Worm (Caenorhabditis elegans) whole organism, L3 larva: ENCODE data around the gene aak-1.

Experiments
- ceh-82 ChIP-seq: fragments of 150-350 bp; optimal IDR thresholded peaks from 2 replicates; lab custom pipeline; 2014; ENCODE audit warnings: missing biosample characterization, missing genetic modification characterization
- elt-3 ChIP-seq, 3 experiments: fragments of 150-350 bp in 1 of 3; sonication (generic microtip) in 2 of 3; optimal IDR thresholded peaks; 2 replicates in 2 of 3; 4 replicates in 1 of 3; lab custom pipeline; 2014 to 2017; ENCODE audit warnings: missing biosample characterization in 3 of 3, missing genetic modification characterization in 3 of 3
- nhr-23 ChIP-seq: fragments of 150-350 bp; optimal IDR thresholded peaks from 2 replicates; lab custom pipeline; 2014; ENCODE audit warnings: missing biosample characterization, missing genetic modification reagents, missing genetic modification characterization

DNA sequence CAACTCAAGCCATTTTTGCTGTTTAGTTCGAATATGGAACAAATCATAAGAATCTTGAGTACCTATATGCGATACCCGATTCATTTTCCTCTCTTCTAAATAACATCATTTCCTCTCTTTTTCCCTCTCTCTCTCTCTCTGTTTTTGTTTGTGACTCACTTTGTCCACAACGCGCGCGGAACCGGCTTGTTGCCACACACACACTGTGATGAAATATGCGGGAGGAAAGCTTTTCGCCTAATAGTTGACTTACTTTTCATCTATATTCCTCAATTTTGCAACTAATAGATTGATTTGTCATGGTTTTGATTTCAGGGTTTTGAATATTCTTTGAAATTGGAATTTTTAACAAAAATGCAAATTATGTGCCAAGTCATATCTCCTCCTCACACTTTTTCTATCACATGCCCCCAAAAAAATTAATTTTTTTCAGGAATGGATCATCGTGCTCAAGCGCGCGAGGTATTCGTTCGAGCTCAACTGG lies 41.1 kb downstream of the aak-1 start, which contains the start of gene hipr-1:
- TF ChIP-seq ceh-82 (tag; lab: Kevin White, UChicago) (no peak), elt-3 (tag; optimal IDR thresholded peaks at IDR 0.05; lab: Kevin White, UChicago) (no peak), nhr-23 (tag; lab: Kevin White, UChicago) (no peak)
